Worm (Caenorhabditis elegans): ENCODE results near the gene pfk-1.2.

Gene pfk-1.2

ce11 chrV:9513590-9513989, 18.0 kb upstream of the pfk-1.2 start, which contains the start of gene eif-2Bdelta (continued):
- 0 out of 2 replicates have a peak, but pooled peaks have one; percentile 23 for TF ChIP-seq hmg-1.2 (GFP tag; IDR thresholded peaks at IDR 0.05)
- TF ChIP-seq madf-8 (GFP tag; conservative IDR thresholded peaks at IDR 0.05) = no peak
- TF ChIP-seq zfh-2 (GFP tag; conservative IDR thresholded peaks at IDR 0.05) = no peak
- no peak for TF ChIP-seq cebp-1 (GFP tag; IDR thresholded peaks at IDR 0.05)
- TF ChIP-seq cebp-1 (tag; optimal IDR thresholded peaks at IDR 0.05) = peak; percentile 53
- no peak for TF ChIP-seq lsy-27 (tag; optimal IDR thresholded peaks at IDR 0.05; ENCODE audit: borderline replicate concordance, insufficient read depth)
- no peak for TF ChIP-seq die-1 (tag; optimal IDR thresholded peaks at IDR 0.05)
- no peak for TF ChIP-seq hmg-20 (GFP tag; IDR thresholded peaks at IDR 0.05)
- TF ChIP-seq snpc-4 (GFP tag; optimal IDR thresholded peaks at IDR 0.05) = peak; percentile 15
- peak in 3 of 4 experiments; percentile 42 to 49 (median 48) for TF ChIP-seq snpc-4 (tag; optimal IDR thresholded peaks at IDR 0.05)
- peak in 1 of 3 experiments; percentile 70 for TF ChIP-seq lin-35 (GFP tag; optimal IDR thresholded peaks at IDR 0.05)
- TF ChIP-seq mxl-1 (tag; optimal IDR thresholded peaks at IDR 0.05) = no peak
- TF ChIP-seq mel-28 (tag; optimal IDR thresholded peaks at IDR 0.05; ENCODE audit: borderline replicate concordance) = no peak
- TF ChIP-seq K12H6.12 (tag; optimal IDR thresholded peaks at IDR 0.05) = no peak
- no peak for TF ChIP-seq B0261.1 (tag; optimal IDR thresholded peaks at IDR 0.05)
- TF ChIP-seq let-607 (tag; optimal IDR thresholded peaks at IDR 0.05) = peak in 1 of 2 experiments; percentile 23
- TF ChIP-seq F22D6.2 (tag; optimal IDR thresholded peaks at IDR 0.05) = no peak
- no peak for TF ChIP-seq F37B4.10 (GFP tag; IDR thresholded peaks at IDR 0.05)
- no peak for TF ChIP-seq Y53G8AR.9 (GFP tag; conservative IDR thresholded peaks at IDR 0.05)
- no peak for TF ChIP-seq athp-1 (tag; optimal IDR thresholded peaks at IDR 0.05)
- no peak for TF ChIP-seq ceh-27 (GFP tag; optimal IDR thresholded peaks at IDR 0.05)
- TF ChIP-seq lin-54 (GFP tag; optimal IDR thresholded peaks at IDR 0.05) = peak; percentile 59
- TF ChIP-seq tbx-9 (tag; optimal IDR thresholded peaks at IDR 0.05; ENCODE audit: borderline replicate concordance) = no peak
- no peak for TF ChIP-seq ets-4 (GFP tag; optimal IDR thresholded peaks at IDR 0.05)
- no peak for TF ChIP-seq C17E4.6 (GFP tag; IDR thresholded peaks at IDR 0.05)
- no peak for TF ChIP-seq bed-1 (GFP tag; IDR thresholded peaks at IDR 0.05)
- no peak for TF ChIP-seq xnd-1 (tag; optimal IDR thresholded peaks at IDR 0.05)
- peak; percentile 93 for TF ChIP-seq ztf-18 (tag; optimal IDR thresholded peaks at IDR 0.05)
- no peak for TF ChIP-seq B0019.2 (GFP tag; conservative IDR thresholded peaks at IDR 0.05)
- TF ChIP-seq nfya-2 (GFP tag; IDR thresholded peaks at IDR 0.05) = no peak
- TF ChIP-seq rcor-1 (GFP tag; IDR thresholded peaks at IDR 0.05) = no peak

ce11 chrV:9516280-9516679, 15.3 kb upstream of the pfk-1.2 start:
- TF ChIP-seq F22D6.2 (tag; optimal IDR thresholded peaks at IDR 0.05) = peak; percentile 82
- peak; percentile 78 for TF ChIP-seq somi-1 (GFP tag; optimal IDR thresholded peaks at IDR 0.05)
- peak; percentile 45 for TF ChIP-seq lin-40 (tag; optimal IDR thresholded peaks at IDR 0.05)
- peak; percentile 89 for TF ChIP-seq ztf-26 (tag; optimal IDR thresholded peaks at IDR 0.05)
- TF ChIP-seq nhr-120 (GFP tag; IDR thresholded peaks at IDR 0.05) = no peak
- TF ChIP-seq pbrm-1 (GFP tag; IDR thresholded peaks at IDR 0.05) = no peak
- TF ChIP-seq snpc-3.4 (tag; optimal IDR thresholded peaks at IDR 0.05) = no peak
- TF ChIP-seq C06A6.2 (GFP tag; conservative IDR thresholded peaks at IDR 0.05) = peak; percentile 43; the same call in 1 of the 2 replicates
- TF ChIP-seq lin-26 (GFP tag; IDR thresholded peaks at IDR 0.05) = peak; percentile 65; the same call in 1 of the 2 replicates
- TF ChIP-seq egrh-3 (GFP tag; IDR thresholded peaks at IDR 0.05) = no peak
- TF ChIP-seq Y56A3A.18 (GFP tag; IDR thresholded peaks at IDR 0.05) = 0 out of 2 replicates have a peak, but pooled peaks have one; percentile 33
- TF ChIP-seq mes-4 (tag; optimal IDR thresholded peaks at IDR 0.05) = no peak
- TF ChIP-seq sdz-38 (tag; optimal IDR thresholded peaks at IDR 0.05) = no peak
- TF ChIP-seq snpc-1.1 (tag; optimal IDR thresholded peaks at IDR 0.05; ENCODE audit: insufficient read depth) = no peak
- peak; percentile 1 for TF ChIP-seq die-1 (tag; optimal IDR thresholded peaks at IDR 0.05)
- TF ChIP-seq nhr-80 (tag; optimal IDR thresholded peaks at IDR 0.05) = peak; percentile 15
